Worm (Caenorhabditis elegans) whole organism, L4 larva: ENCODE data around the gene npl-4.2.

ENCODE experiments used
- arid-1 ChIP-seq: fragments of 200-800 bp; sonication (Bioruptor generic); conservative IDR thresholded peaks from 2 replicates; pipeline ENCODE4 v1.3.6; 2022; ENCODE audit warnings: missing genetic modification reagents, missing genetic modification characterization, missing compliant biosample characterization
- daf-16 ChIP-seq, 3 experiments: sonication (generic microtip); optimal IDR thresholded peaks; 2 replicates each; lab custom pipeline; 2016 to 2017; ENCODE audit warnings: missing genetic modification characterization in 3 of 3, missing genetic modification reagents in 3 of 3, mild to moderate bottlenecking in 2 of 3, missing compliant biosample characterization in 2 of 3, missing biosample characterization in 1 of 3, moderate library complexity in 1 of 3
- snpc-4 ChIP-seq: fragments of 150-350 bp; optimal IDR thresholded peaks from 2 replicates; lab custom pipeline; 2014; ENCODE audit warnings: missing biosample characterization, missing genetic modification characterization

ce11 chrII:5668830-5669229, 46.1 kb downstream of the npl-4.2 start, which contains the start of gene C25H3.7:
- no peak for TF ChIP-seq daf-16 (GFP tag; optimal IDR thresholded peaks at IDR 0.05; lab: Kevin White, UChicago)
- no peak for TF ChIP-seq daf-16 (tag; optimal IDR thresholded peaks at IDR 0.05; lab: Kevin White, UChicago)
- TF ChIP-seq snpc-4: no peak
- TF ChIP-seq arid-1 (GFP tag; lab: Robert Waterston, UW): no peak
